Worm (Caenorhabditis elegans) whole organism, L4 larva: ENCODE measurements around the gene dpy-9.

ENCODE experiments used
- T20F7.1 ChIP-seq: fragments of 200-800 bp; sonication (Bioruptor generic); optimal IDR thresholded peaks from 2 replicates; lab custom pipeline; 2018; ENCODE audit warnings: mild to moderate bottlenecking, missing genetic modification characterization, missing compliant biosample characterization
- T26A8.4 ChIP-seq: fragments of 200-800 bp; sonication (Bioruptor generic); IDR thresholded peaks from 2 replicates; pipeline ENCODE4 v1.3.6; 2022; ENCODE audit warnings: missing genetic modification characterization, missing compliant biosample characterization
- ceh-82 ChIP-seq: sonication (generic microtip); optimal IDR thresholded peaks from 2 replicates; lab custom pipeline; 2017; ENCODE audit warnings: missing biosample characterization, missing genetic modification characterization
- fos-1 ChIP-seq: fragments of 150-350 bp; optimal IDR thresholded peaks from 2 replicates; lab custom pipeline; 2014; ENCODE audit warnings: missing biosample characterization, missing genetic modification characterization
- lin-13 ChIP-seq: fragments of 150-350 bp; optimal IDR thresholded peaks from 2 replicates; lab custom pipeline; 2014; ENCODE audit warnings: missing biosample characterization, missing genetic modification reagents, missing genetic modification characterization
- madf-9 ChIP-seq: fragments of 200-800 bp; sonication (Bioruptor generic); conservative IDR thresholded peaks from 2 replicates; pipeline ENCODE4 v1.3.6; 2022; ENCODE audit warnings: missing genetic modification reagents, missing genetic modification characterization, missing compliant biosample characterization
- nhr-11 ChIP-seq: fragments of 150-350 bp; optimal IDR thresholded peaks from 2 replicates; lab custom pipeline; 2014; ENCODE audit warnings: missing biosample characterization, missing genetic modification characterization
- nhr-237 ChIP-seq: sonication (generic microtip); optimal IDR thresholded peaks from 2 replicates; lab custom pipeline; 2017; ENCODE audit warnings: missing biosample characterization, missing genetic modification characterization
- nhr-28 ChIP-seq: fragments of 150-350 bp; optimal IDR thresholded peaks from 2 replicates; lab custom pipeline; 2014; ENCODE audit warnings: missing biosample characterization, missing genetic modification characterization
- pha-4 ChIP-seq, 2 experiments: fragments of 150-350 bp in 1 of 2; fragments of 200-800 bp in 1 of 2; sonication (Bioruptor generic) in 1 of 2; IDR thresholded peaks in 1 of 2; optimal IDR thresholded peaks in 1 of 2; 2 replicates each; pipeline versions ENCODE4 v1.3.6 to Lab custom; 2014 to 2022; ENCODE audit warnings: missing genetic modification characterization in 2 of 2, missing genetic modification reagents in 2 of 2, missing biosample characterization in 1 of 2, missing compliant biosample characterization in 1 of 2
- unc-130 ChIP-seq: sonication (generic microtip); optimal IDR thresholded peaks from 2 replicates; lab custom pipeline; 2016; ENCODE audit warnings: missing genetic modification reagents, missing genetic modification characterization, missing compliant biosample characterization
- zip-11 ChIP-seq: fragments of 200-800 bp; sonication (Bioruptor generic); IDR thresholded peaks from 2 replicates; pipeline ENCODE4 v1.3.6; 2022; ENCODE audit warnings: missing genetic modification characterization, missing compliant biosample characterization

ce11 chrIV:262460-262859 is 3.5 kb upstream of the dpy-9 start:
- no peak for TF ChIP-seq nhr-28 (tag; lab: Kevin White, UChicago)
- no peak for TF ChIP-seq madf-9
- TF ChIP-seq nhr-237 (tag; lab: Kevin White, UChicago) = no peak
- no peak for TF ChIP-seq zip-11 (GFP tag; lab: Robert Waterston, UW)
- no peak for TF ChIP-seq unc-130
- TF ChIP-seq T20F7.1 = no peak
- TF ChIP-seq pha-4 (GFP tag; IDR thresholded peaks at IDR 0.05; lab: Robert Waterston, UW) = no peak
- TF ChIP-seq pha-4 (tag; optimal IDR thresholded peaks at IDR 0.05; lab: Kevin White, UChicago) = no peak
- TF ChIP-seq lin-13 (GFP tag; lab: Kevin White, UChicago) = no peak
- no peak for TF ChIP-seq fos-1
- no peak for TF ChIP-seq T26A8.4 (GFP tag; lab: Robert Waterston, UW)
- no peak for TF ChIP-seq ceh-82 (tag; lab: Kevin White, UChicago)
- no peak for TF ChIP-seq nhr-11 (tag; lab: Kevin White, UChicago)
